Fruit fly (Drosophila melanogaster) whole organism, prepupa: ENCODE results near the gene CG34303.

ENCODE experiments used
- CG6163 ChIP-seq: fragments of 200-800 bp; sonication (Bioruptor generic); IDR thresholded peaks from 3 replicates; pipeline ENCODE4 v1.3.6; 2022; ENCODE audit warnings: missing biosample characterization, missing genetic modification characterization
- Eip78C ChIP-seq: fragments of 200-800 bp; sonication (Bioruptor generic); peaks from one replicate; lab custom pipeline; 2016; ENCODE audit warnings: missing biosample characterization, missing genetic modification characterization
- Hr38 ChIP-seq: sonication (Bioruptor generic); optimal IDR thresholded peaks from 2 replicates; lab custom pipeline; 2016; ENCODE audit warnings: missing biosample characterization, missing genetic modification characterization
- Sox102F ChIP-seq: fragments of 200-800 bp; sonication (Bioruptor generic); optimal IDR thresholded peaks from 2 replicates; lab custom pipeline; 2016; ENCODE audit warnings: missing biosample characterization, mild to moderate bottlenecking, missing genetic modification characterization
- dac ChIP-seq: fragments of 200-800 bp; sonication (Bioruptor generic); optimal IDR thresholded peaks from 2 replicates; lab custom pipeline; 2017; ENCODE audit warnings: missing biosample characterization, mild to moderate bottlenecking, missing genetic modification characterization

DNA sequence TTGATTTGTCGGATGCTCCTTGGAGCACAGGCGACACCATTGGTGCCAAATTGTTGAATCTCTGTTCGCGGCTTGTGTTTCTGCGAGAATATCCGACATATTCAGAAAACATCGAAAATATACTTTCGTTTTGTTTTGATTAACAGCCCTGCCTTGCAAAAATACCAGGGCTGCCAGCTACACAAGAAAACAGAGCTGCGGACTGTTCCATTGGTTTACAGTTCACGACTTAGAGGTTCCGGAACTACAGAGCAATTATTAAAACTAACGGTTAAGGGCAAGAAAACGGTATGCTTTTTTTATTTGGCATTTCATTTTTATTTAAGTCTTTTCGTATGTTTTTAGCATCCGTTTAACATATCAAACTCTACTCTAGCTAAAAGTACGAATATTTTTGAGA, 9.5 kb upstream of the CG34303 start, which contains the start of gene CG6254:
- TF ChIP-seq Hr38 (GFP tag; lab: Kevin White, UChicago) (no peak), Eip78C (GFP tag; lab: Kevin White, UChicago) (no peak), Sox102F (GFP tag; lab: Kevin White, UChicago) (no peak), dac (no peak), CG6163 (GFP tag; lab: Robert Waterston, UW) (no peak)
